Worm (Caenorhabditis elegans) whole organism, L1 larva: ENCODE data around the gene T02H6.1.

Source experiments
- C16A3.4 ChIP-seq: fragments of 150-350 bp; optimal IDR thresholded peaks from 2 replicates; lab custom pipeline; 2014; ENCODE audit warnings: missing biosample characterization, missing genetic modification characterization
- F16B12.6 ChIP-seq: fragments of 150-350 bp; optimal IDR thresholded peaks from 2 replicates; lab custom pipeline; 2014; ENCODE audit warnings: missing biosample characterization, missing genetic modification characterization
- Y116A8C.19 ChIP-seq: sonication (generic microtip); optimal IDR thresholded peaks from 2 replicates; lab custom pipeline; 2016; ENCODE audit warnings: missing compliant biosample characterization, missing genetic modification characterization, borderline replicate concordance
- aha-1 ChIP-seq: fragments of 150-350 bp; optimal IDR thresholded peaks from 2 replicates; lab custom pipeline; 2014; ENCODE audit warnings: missing biosample characterization, missing genetic modification characterization
- alr-1 ChIP-seq: fragments of 200-800 bp; sonication (Bioruptor generic); optimal IDR thresholded peaks from 2 replicates; lab custom pipeline; 2018; ENCODE audit warnings: borderline replicate concordance, mild to moderate bottlenecking, missing genetic modification characterization, missing compliant biosample characterization
- ceh-63 ChIP-seq: fragments of 200-800 bp; sonication (Bioruptor generic); optimal IDR thresholded peaks from 2 replicates; lab custom pipeline; 2018; ENCODE audit warnings: mild to moderate bottlenecking, missing genetic modification characterization, missing compliant biosample characterization
- ceh-90 ChIP-seq: sonication (generic microtip); optimal IDR thresholded peaks from 2 replicates; lab custom pipeline; 2016; ENCODE audit warnings: missing genetic modification characterization, missing compliant biosample characterization
- elt-3 ChIP-seq, 6 experiments: fragments of 150-350 bp in 1 of 6; sonication (generic microtip); optimal IDR thresholded peaks; 2 replicates each; lab custom pipeline; 2017 to 2018; ENCODE audit warnings: missing biosample characterization in 6 of 6, missing genetic modification characterization in 6 of 6, inconsistent platforms in 1 of 6
- ets-5 ChIP-seq: fragments of 200-800 bp; sonication (Bioruptor generic); IDR thresholded peaks from 2 replicates; pipeline ENCODE4 v1.3.6; 2022; ENCODE audit warnings: missing genetic modification characterization, missing compliant biosample characterization
- fkh-10 ChIP-seq: sonication (generic microtip); optimal IDR thresholded peaks from 2 replicates; lab custom pipeline; 2017; ENCODE audit warnings: missing biosample characterization, missing genetic modification reagents, missing genetic modification characterization
- fkh-8 ChIP-seq: sonication (generic microtip); optimal IDR thresholded peaks from 2 replicates; lab custom pipeline; 2016; ENCODE audit warnings: mild to moderate bottlenecking, missing genetic modification characterization, missing compliant biosample characterization
- fos-1 ChIP-seq: fragments of 150-350 bp; optimal IDR thresholded peaks from 2 replicates; lab custom pipeline; 2014; ENCODE audit warnings: missing biosample characterization, missing genetic modification characterization
- hlh-4 ChIP-seq: sonication (generic microtip); optimal IDR thresholded peaks from 2 replicates; lab custom pipeline; 2016; ENCODE audit warnings: mild to moderate bottlenecking, missing genetic modification characterization, missing compliant biosample characterization
- hpl-2 ChIP-seq: fragments of 150-350 bp; optimal IDR thresholded peaks from 2 replicates; lab custom pipeline; 2014; ENCODE audit warnings: missing biosample characterization, missing genetic modification reagents, missing genetic modification characterization
- irx-1 ChIP-seq: sonication (generic microtip); optimal IDR thresholded peaks from 2 replicates; lab custom pipeline; 2016; ENCODE audit warnings: missing genetic modification characterization, missing compliant biosample characterization
- jun-1 ChIP-seq: fragments of 150-350 bp; optimal IDR thresholded peaks from 2 replicates; lab custom pipeline; 2014; ENCODE audit warnings: missing biosample characterization, missing genetic modification reagents, missing genetic modification characterization
- lin-15B ChIP-seq: fragments of 150-350 bp; sonication (generic microtip); optimal IDR thresholded peaks from 3 replicates; lab custom pipeline; 2014; ENCODE audit warnings: missing biosample characterization, missing genetic modification characterization
- lin-35 ChIP-seq, 2 experiments: fragments of 150-350 bp; optimal IDR thresholded peaks; 2 replicates each; lab custom pipeline; 2014; ENCODE audit warnings: missing biosample characterization in 2 of 2, missing genetic modification characterization in 2 of 2, missing genetic modification reagents in 2 of 2
- lin-39 ChIP-seq: fragments of 150-350 bp; optimal IDR thresholded peaks from 2 replicates; lab custom pipeline; 2014; ENCODE audit warnings: missing biosample characterization, missing genetic modification reagents, missing genetic modification characterization
- lir-3 ChIP-seq: sonication (generic microtip); optimal IDR thresholded peaks from 2 replicates; lab custom pipeline; 2016; ENCODE audit warnings: mild to moderate bottlenecking, missing genetic modification characterization, moderate library complexity, missing compliant biosample characterization; ENCODE audit not compliant: poor library complexity
- lsy-2 ChIP-seq, 2 experiments: fragments of 150-350 bp; optimal IDR thresholded peaks; 2 replicates each; lab custom pipeline; 2014; ENCODE audit warnings: missing biosample characterization in 2 of 2, missing genetic modification characterization in 2 of 2
- mdl-1 ChIP-seq, 2 experiments: fragments of 150-350 bp; optimal IDR thresholded peaks; 2 replicates each; lab custom pipeline; 2014 to 2017; ENCODE audit warnings: missing biosample characterization in 2 of 2, missing genetic modification characterization in 2 of 2, inconsistent platforms in 1 of 2
- mep-1 ChIP-seq: fragments of 150-350 bp; optimal IDR thresholded peaks from 2 replicates; lab custom pipeline; 2014; ENCODE audit warnings: missing biosample characterization, missing genetic modification characterization
- nhr-11 ChIP-seq: fragments of 150-350 bp; optimal IDR thresholded peaks from 2 replicates; lab custom pipeline; 2014; ENCODE audit warnings: missing biosample characterization, missing genetic modification characterization
- nhr-19 ChIP-seq: fragments of 200-800 bp; sonication (Bioruptor generic); conservative IDR thresholded peaks from 2 replicates; pipeline ENCODE4 v1.3.6; 2022; ENCODE audit warnings: missing genetic modification characterization, missing compliant biosample characterization
- nhr-20 ChIP-seq: sonication (generic microtip); optimal IDR thresholded peaks from 2 replicates; lab custom pipeline; 2016; ENCODE audit warnings: mild to moderate bottlenecking, missing genetic modification characterization, missing compliant biosample characterization
- nhr-237 ChIP-seq: fragments of 150-350 bp; optimal IDR thresholded peaks from 2 replicates; lab custom pipeline; 2014; ENCODE audit warnings: missing biosample characterization, missing genetic modification characterization
- nhr-76 ChIP-seq: sonication (generic microtip); optimal IDR thresholded peaks from 2 replicates; lab custom pipeline; 2017; ENCODE audit warnings: missing biosample characterization, missing genetic modification characterization
- nhr-84 ChIP-seq: sonication (generic microtip); optimal IDR thresholded peaks from 2 replicates; lab custom pipeline; 2017; ENCODE audit warnings: missing biosample characterization, missing genetic modification characterization
- nhr-85 ChIP-seq: sonication (generic microtip); peaks from one replicate; lab custom pipeline; 2016; ENCODE audit warnings: missing genetic modification characterization, inconsistent platforms, missing compliant biosample characterization
- nhr-90 ChIP-seq: sonication (generic microtip); optimal IDR thresholded peaks from 2 replicates; lab custom pipeline; 2016; ENCODE audit warnings: mild to moderate bottlenecking, missing genetic modification characterization, missing compliant biosample characterization; ENCODE audit not compliant: poor library complexity
- pag-3 ChIP-seq: sonication (generic microtip); optimal IDR thresholded peaks from 2 replicates; lab custom pipeline; 2017; ENCODE audit warnings: missing genetic modification characterization, mild to moderate bottlenecking, missing compliant biosample characterization, antibody characterized with exemption, borderline replicate concordance; ENCODE audit not compliant: insufficient read depth
- pax-3 ChIP-seq: fragments of 200-800 bp; sonication (Bioruptor generic); optimal IDR thresholded peaks from 2 replicates; lab custom pipeline; 2018; ENCODE audit warnings: mild to moderate bottlenecking, missing genetic modification characterization, moderate library complexity, missing compliant biosample characterization
- pqm-1 ChIP-seq: sonication (generic microtip); optimal IDR thresholded peaks from 3 replicates; lab custom pipeline; 2017; ENCODE audit warnings: missing biosample characterization, missing genetic modification characterization
- skn-1 ChIP-seq: fragments of 150-350 bp; optimal IDR thresholded peaks from 2 replicates; lab custom pipeline; 2014; ENCODE audit warnings: missing biosample characterization, missing genetic modification characterization
- snpc-4 ChIP-seq: fragments of 150-350 bp; optimal IDR thresholded peaks from 2 replicates; lab custom pipeline; 2014; ENCODE audit warnings: missing biosample characterization, missing genetic modification characterization
- snu-23 ChIP-seq: sonication (generic microtip); optimal IDR thresholded peaks from 2 replicates; lab custom pipeline; 2016; ENCODE audit warnings: missing genetic modification characterization, missing compliant biosample characterization
- sox-4 ChIP-seq: sonication (generic microtip); optimal IDR thresholded peaks from 2 replicates; lab custom pipeline; 2016; ENCODE audit warnings: missing genetic modification characterization, missing compliant biosample characterization
- sptf-1 ChIP-seq: fragments of 150-350 bp; optimal IDR thresholded peaks from 2 replicates; lab custom pipeline; 2014; ENCODE audit warnings: missing biosample characterization, missing genetic modification characterization
- sup-37 ChIP-seq: fragments of 200-800 bp; sonication (Bioruptor generic); optimal IDR thresholded peaks from 2 replicates; lab custom pipeline; 2018; ENCODE audit warnings: mild to moderate bottlenecking, missing genetic modification characterization, missing compliant biosample characterization
- swsn-7 ChIP-seq: sonication (generic microtip); optimal IDR thresholded peaks from 2 replicates; lab custom pipeline; 2016; ENCODE audit warnings: missing genetic modification characterization, missing compliant biosample characterization
- tbx-2 ChIP-seq: sonication (generic microtip); optimal IDR thresholded peaks from 2 replicates; lab custom pipeline; 2016; ENCODE audit warnings: missing genetic modification characterization, missing compliant biosample characterization
- unc-130 ChIP-seq: fragments of 150-350 bp; optimal IDR thresholded peaks from 2 replicates; lab custom pipeline; 2017; ENCODE audit warnings: missing biosample characterization, missing genetic modification characterization, inconsistent platforms
- unc-30 ChIP-seq: sonication (generic microtip); optimal IDR thresholded peaks from 2 replicates; lab custom pipeline; 2017; ENCODE audit warnings: missing biosample characterization, missing genetic modification characterization
- unc-62 ChIP-seq: fragments of 150-350 bp; optimal IDR thresholded peaks from 2 replicates; lab custom pipeline; 2014; ENCODE audit warnings: missing biosample characterization, missing genetic modification reagents, missing genetic modification characterization
- vab-15 ChIP-seq: sonication (generic microtip); optimal IDR thresholded peaks from 2 replicates; lab custom pipeline; 2017; ENCODE audit warnings: missing genotype, mild to moderate bottlenecking, missing genetic modification characterization, missing compliant biosample characterization
- xbp-1 ChIP-seq: sonication (generic microtip); optimal IDR thresholded peaks from 2 replicates; lab custom pipeline; 2016; ENCODE audit warnings: missing genetic modification characterization, missing compliant biosample characterization
- zag-1 ChIP-seq: fragments of 150-350 bp; optimal IDR thresholded peaks from 2 replicates; lab custom pipeline; 2014; ENCODE audit warnings: missing biosample characterization, missing genetic modification characterization

Gene T02H6.1

DNA sequence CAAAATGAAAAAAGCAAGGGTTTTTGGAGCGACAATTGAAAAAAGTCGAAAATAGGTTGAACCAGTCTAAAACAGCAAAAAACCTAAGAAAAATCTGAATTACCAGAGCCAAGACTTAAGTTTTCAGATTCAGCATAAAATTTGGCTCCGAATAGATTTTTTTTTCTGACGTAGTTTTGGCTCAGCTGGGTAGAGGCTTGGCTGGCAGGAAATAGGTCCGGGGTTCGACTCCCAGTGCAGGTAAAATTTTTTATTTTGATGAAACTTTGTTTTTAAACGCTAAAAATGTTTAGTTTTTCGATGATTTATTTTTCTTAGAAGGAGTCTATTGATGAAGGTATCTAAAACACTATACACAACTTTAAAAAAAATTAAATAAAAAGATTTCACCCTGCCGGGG, 45.8 kb downstream of the T02H6.1 start:
- TF ChIP-seq alr-1 (tag; lab: Kevin White, UChicago) (no peak), snu-23 (no peak), C16A3.4 (tag; lab: Kevin White, UChicago) (no peak), unc-62 (no peak)

DNA sequence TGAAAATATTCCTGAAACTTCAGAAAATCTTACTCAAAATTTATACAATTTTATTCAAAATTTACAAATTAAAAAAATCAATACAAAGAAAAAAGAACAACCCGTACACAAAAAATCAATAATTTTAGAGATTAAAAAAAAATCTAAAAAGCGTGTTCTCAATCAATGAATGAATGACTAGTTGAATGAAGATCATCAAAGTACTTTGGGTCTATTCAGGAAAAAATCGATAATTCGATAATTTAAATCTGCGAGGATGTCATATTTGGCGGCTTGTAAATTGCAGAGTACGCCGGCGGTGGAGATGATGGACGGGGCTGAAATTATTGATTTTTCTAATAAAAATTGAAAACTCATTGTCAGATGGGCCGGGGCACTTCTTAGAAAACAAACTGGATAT, 47.0 kb downstream of the T02H6.1 start:
- no peak for TF ChIP-seq fos-1 (tag; lab: Kevin White, UChicago)
- TF ChIP-seq unc-30 = no peak
- TF ChIP-seq zag-1 (tag; lab: Kevin White, UChicago) = no peak
- no peak for TF ChIP-seq nhr-90 (tag; lab: Kevin White, UChicago)
- TF ChIP-seq fkh-8 = no peak
- no peak for TF ChIP-seq tbx-2 (tag; lab: Kevin White, UChicago)
- TF ChIP-seq aha-1 = no peak
- TF ChIP-seq ceh-90 (tag; lab: Kevin White, UChicago) = no peak
- TF ChIP-seq swsn-7 = no peak
- no peak for TF ChIP-seq pag-3 (tag; lab: Kevin White, UChicago)
- no peak for TF ChIP-seq unc-130
- TF ChIP-seq irx-1 (tag; lab: Kevin White, UChicago) = no peak
- no peak for TF ChIP-seq fkh-10
- TF ChIP-seq lsy-2 (tag; optimal IDR thresholded peaks at IDR 0.05; lab: Kevin White, UChicago) = no peak
- TF ChIP-seq snpc-4 (tag; lab: Kevin White, UChicago) = no peak
- no peak for TF ChIP-seq hpl-2 (GFP tag; lab: Kevin White, UChicago)

DNA sequence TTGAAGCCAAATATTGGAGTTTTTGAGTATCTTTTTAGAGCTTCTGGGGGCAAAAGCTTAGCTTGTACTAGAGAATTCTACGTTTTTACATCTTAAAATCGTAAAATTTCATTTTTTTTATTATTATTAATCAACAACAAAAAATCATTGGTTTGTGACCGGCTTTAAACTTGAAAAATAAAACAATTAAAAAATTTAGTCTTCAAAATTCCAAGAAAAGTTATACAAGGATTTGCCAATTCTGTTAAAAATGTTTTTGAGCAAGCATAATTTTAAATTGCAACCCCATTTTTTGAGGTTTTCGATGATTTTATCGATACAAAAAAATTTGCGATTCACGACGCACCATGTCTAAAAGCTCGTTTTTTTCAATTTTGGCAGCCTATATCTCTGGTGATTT, 48.0 kb downstream of the T02H6.1 start:
- TF ChIP-seq ceh-63 (GFP tag; lab: Kevin White, UChicago) = no peak
- TF ChIP-seq unc-130 = no peak

DNA sequence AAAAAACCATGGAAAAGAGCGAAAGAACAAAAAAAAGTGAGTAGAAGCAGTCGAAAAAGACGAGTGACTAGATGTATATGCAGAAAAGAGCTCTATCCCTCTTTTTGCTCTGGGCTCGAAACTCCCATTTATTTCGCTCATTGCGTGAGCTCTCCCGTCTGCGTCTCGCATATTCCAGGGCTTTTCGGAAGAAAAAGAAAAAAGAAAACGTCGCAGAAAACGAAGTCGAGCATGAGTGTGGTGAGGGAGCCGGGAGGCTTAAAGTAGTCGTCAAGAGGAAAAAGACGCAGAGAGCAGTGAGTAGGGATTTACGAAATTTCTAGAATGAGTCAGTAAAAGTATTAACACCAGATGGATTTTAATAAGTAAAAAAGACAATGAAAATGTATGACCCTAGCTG, 50.6 kb downstream of the T02H6.1 start:
- peak; percentile 41 for TF ChIP-seq xbp-1 (tag; lab: Kevin White, UChicago)
- no peak for TF ChIP-seq unc-62
- no peak for TF ChIP-seq hpl-2 (GFP tag; lab: Kevin White, UChicago)
- no peak for TF ChIP-seq jun-1 (tag; lab: Kevin White, UChicago)
- no peak for TF ChIP-seq nhr-85 (tag; lab: Kevin White, UChicago)
- TF ChIP-seq nhr-20 (tag; lab: Kevin White, UChicago) = no peak
- no peak for TF ChIP-seq lin-15B (tag; lab: Kevin White, UChicago)
- TF ChIP-seq mdl-1 (tag; optimal IDR thresholded peaks at IDR 0.05; lab: Kevin White, UChicago) = no peak
- no peak for TF ChIP-seq nhr-237 (tag; lab: Kevin White, UChicago)
- no peak for TF ChIP-seq nhr-84 (tag; lab: Kevin White, UChicago)
- TF ChIP-seq lin-35 (GFP tag; optimal IDR thresholded peaks at IDR 0.05; lab: Kevin White, UChicago) = peak in 1 of 2 experiments; percentile 38
- TF ChIP-seq lin-39 (tag; lab: Kevin White, UChicago) = no peak
- no peak for TF ChIP-seq unc-30
- TF ChIP-seq vab-15 (tag; lab: Kevin White, UChicago) = no peak
- TF ChIP-seq mep-1 (tag; lab: Kevin White, UChicago) = peak; percentile 33
- TF ChIP-seq nhr-11 = no peak
- TF ChIP-seq pqm-1 (tag; lab: Kevin White, UChicago) = no peak
- no peak for TF ChIP-seq hlh-4 (tag; lab: Kevin White, UChicago)
- no peak; the same call in 1 of the 2 replicates for TF ChIP-seq nhr-19 (GFP tag; lab: Robert Waterston, UW)
- TF ChIP-seq elt-3 (tag; optimal IDR thresholded peaks at IDR 0.05; lab: Kevin White, UChicago) = no peak
- no peak for TF ChIP-seq lir-3 (tag; lab: Kevin White, UChicago)
- no peak for TF ChIP-seq pax-3
- TF ChIP-seq snu-23 = peak; percentile 54
- peak; percentile 60 for TF ChIP-seq zag-1 (tag; lab: Kevin White, UChicago)
- TF ChIP-seq Y116A8C.19 = no peak
- TF ChIP-seq tbx-2 (tag; lab: Kevin White, UChicago) = peak; percentile 27
- no peak for TF ChIP-seq unc-130
- peak; percentile 41 for TF ChIP-seq swsn-7
- TF ChIP-seq sup-37 (GFP tag; lab: Kevin White, UChicago) = no peak
- no peak for TF ChIP-seq F16B12.6 (tag; lab: Kevin White, UChicago)
- TF ChIP-seq ets-5 (GFP tag; lab: Robert Waterston, UW) = no peak
- peak; percentile 45 for TF ChIP-seq skn-1 (tag; lab: Kevin White, UChicago)
- no peak for TF ChIP-seq nhr-76 (tag; lab: Kevin White, UChicago)
- TF ChIP-seq sox-4 (tag; lab: Kevin White, UChicago) = no peak
- TF ChIP-seq sptf-1 (tag; lab: Kevin White, UChicago) = no peak
